Fruit fly (Drosophila melanogaster) whole organism, prepupa: Measurements from ENCODE around the gene Tep1.

ENCODE experiments used
- Blimp-1 ChIP-seq: fragments of 200-800 bp; sonication (Bioruptor generic); optimal IDR thresholded peaks from 3 replicates; lab custom pipeline; 2017; ENCODE audit warnings: missing biosample characterization, missing genetic modification characterization, mild to moderate bottlenecking, moderate library complexity, missing genetic modification reagents
- CG10631 ChIP-seq: fragments of 200-800 bp; sonication (Bioruptor generic); optimal IDR thresholded peaks from 2 replicates; lab custom pipeline; 2016; ENCODE audit warnings: missing biosample characterization, missing genetic modification characterization
- CG10669 ChIP-seq: fragments of 200-800 bp; sonication (Bioruptor generic); optimal IDR thresholded peaks from 3 replicates; lab custom pipeline; 2018; ENCODE audit warnings: missing biosample characterization, mild to moderate bottlenecking, missing genetic modification characterization, moderate library complexity
- CG11762 ChIP-seq: fragments of 200-800 bp; sonication (Bioruptor generic); optimal IDR thresholded peaks from 3 replicates; lab custom pipeline; 2016; ENCODE audit warnings: missing biosample characterization, missing genetic modification characterization; ENCODE audit not compliant: insufficient read depth
- CG15336 ChIP-seq: fragments of 200-800 bp; sonication (Bioruptor generic); IDR thresholded peaks from 2 replicates; pipeline ENCODE4 v1.3.6; 2022; ENCODE audit warnings: missing biosample characterization, missing genetic modification characterization
- CG1621 ChIP-seq: fragments of 200-800 bp; sonication (Bioruptor generic); optimal IDR thresholded peaks from 3 replicates; lab custom pipeline; 2018; ENCODE audit warnings: missing biosample characterization, mild to moderate bottlenecking, missing genetic modification characterization
- CG16779 ChIP-seq: fragments of 200-800 bp; sonication (Bioruptor generic); optimal IDR thresholded peaks from 3 replicates; lab custom pipeline; 2017; ENCODE audit warnings: missing biosample characterization, mild to moderate bottlenecking, missing genetic modification characterization
- CG3032 ChIP-seq: fragments of 200-800 bp; optimal IDR thresholded peaks from 2 replicates; lab custom pipeline; 2019; ENCODE audit warnings: missing biosample characterization, mild to moderate bottlenecking, missing genetic modification characterization, moderate library complexity
- CG31627 ChIP-seq: fragments of 200-800 bp; sonication (Bioruptor generic); optimal IDR thresholded peaks from 3 replicates; lab custom pipeline; 2016; ENCODE audit warnings: missing biosample characterization, missing genetic modification characterization
- CG32006 ChIP-seq: fragments of 200-800 bp; sonication (Bioruptor generic); optimal IDR thresholded peaks from 3 replicates; lab custom pipeline; 2017; ENCODE audit warnings: missing biosample characterization, mild to moderate bottlenecking, missing genetic modification characterization
- CG34406 ChIP-seq: fragments of 200-800 bp; sonication (Bioruptor generic); optimal IDR thresholded peaks from 3 replicates; lab custom pipeline; 2016; ENCODE audit warnings: missing biosample characterization, missing genetic modification characterization
- CG6276 ChIP-seq: fragments of 200-800 bp; sonication (Bioruptor generic); optimal IDR thresholded peaks from 2 replicates; lab custom pipeline; 2017; ENCODE audit warnings: missing biosample characterization, mild to moderate bottlenecking, missing genetic modification characterization
- CG6792 ChIP-seq: fragments of 200-800 bp; sonication (Bioruptor generic); optimal IDR thresholded peaks from 3 replicates; lab custom pipeline; 2016; ENCODE audit warnings: missing biosample characterization, missing genetic modification characterization
- CG7368 ChIP-seq: fragments of 200-800 bp; sonication (Bioruptor generic); optimal IDR thresholded peaks from 3 replicates; lab custom pipeline; 2016; ENCODE audit warnings: missing biosample characterization, missing genetic modification characterization
- CG8119 ChIP-seq: fragments of 200-800 bp; sonication (Bioruptor generic); IDR thresholded peaks from 3 replicates; pipeline ENCODE4 v1.3.6; 2022; ENCODE audit warnings: missing biosample characterization, missing genetic modification characterization
- CG8632 ChIP-seq: fragments of 200-800 bp; sonication (Bioruptor generic); optimal IDR thresholded peaks from 3 replicates; lab custom pipeline; 2016; ENCODE audit warnings: missing biosample characterization, missing genetic modification characterization
- Eip75B ChIP-seq: fragments of 200-800 bp; sonication (Bioruptor generic); optimal IDR thresholded peaks from 3 replicates; lab custom pipeline; 2016; ENCODE audit warnings: missing biosample characterization, missing genetic modification characterization
- Eip78C ChIP-seq: fragments of 200-800 bp; sonication (Bioruptor generic); peaks from one replicate; lab custom pipeline; 2016; ENCODE audit warnings: missing biosample characterization, missing genetic modification characterization
- Eip93F ChIP-seq: fragments of 200-800 bp; sonication (Bioruptor generic); optimal IDR thresholded peaks from 2 replicates; lab custom pipeline; 2016; ENCODE audit warnings: missing biosample characterization, mild to moderate bottlenecking, missing genetic modification characterization
- Ets21C ChIP-seq: fragments of 200-800 bp; sonication (Bioruptor generic); optimal IDR thresholded peaks from 3 replicates; lab custom pipeline; 2016; ENCODE audit warnings: missing biosample characterization, missing genetic modification characterization
- Ets96B ChIP-seq: fragments of 200-800 bp; optimal IDR thresholded peaks from 2 replicates; lab custom pipeline; 2019; ENCODE audit warnings: missing biosample characterization, mild to moderate bottlenecking, missing genetic modification characterization, moderate library complexity
- Gug ChIP-seq: fragments of 200-800 bp; sonication (Bioruptor generic); IDR thresholded peaks from 2 replicates; pipeline ENCODE4 v1.3.6; 2022; ENCODE audit warnings: missing biosample characterization, missing genetic modification characterization
- Hr38 ChIP-seq: sonication (Bioruptor generic); optimal IDR thresholded peaks from 2 replicates; lab custom pipeline; 2016; ENCODE audit warnings: missing biosample characterization, missing genetic modification characterization
- Hr39 ChIP-seq: fragments of 200-800 bp; sonication (Bioruptor generic); optimal IDR thresholded peaks from 2 replicates; lab custom pipeline; 2016; ENCODE audit warnings: missing biosample characterization, missing genetic modification characterization
- Hr4 ChIP-seq: fragments of 200-800 bp; sonication (Bioruptor generic); optimal IDR thresholded peaks from 3 replicates; lab custom pipeline; 2016; ENCODE audit warnings: missing biosample characterization, missing genetic modification characterization
- Lpt ChIP-seq: fragments of 200-800 bp; sonication (Bioruptor generic); optimal IDR thresholded peaks from 3 replicates; lab custom pipeline; 2016; ENCODE audit warnings: missing biosample characterization, missing genetic modification characterization
- Met ChIP-seq: fragments of 200-800 bp; sonication (Bioruptor generic); optimal IDR thresholded peaks from 3 replicates; lab custom pipeline; 2016; ENCODE audit warnings: missing biosample characterization, missing genetic modification characterization
- OdsH ChIP-seq: fragments of 200-800 bp; sonication (Bioruptor generic); optimal IDR thresholded peaks from 3 replicates; lab custom pipeline; 2016; ENCODE audit warnings: missing biosample characterization, missing genetic modification characterization
- Smox ChIP-seq: fragments of 200-800 bp; sonication (Bioruptor generic); optimal IDR thresholded peaks from 3 replicates; lab custom pipeline; 2016; ENCODE audit warnings: missing biosample characterization, missing genetic modification characterization
- Sox14 ChIP-seq: fragments of 200-800 bp; sonication (Bioruptor generic); optimal IDR thresholded peaks from 3 replicates; lab custom pipeline; 2016; ENCODE audit warnings: missing biosample characterization, missing genetic modification characterization
- Sox15 ChIP-seq: fragments of 200-800 bp; sonication (Bioruptor generic); optimal IDR thresholded peaks from 3 replicates; lab custom pipeline; 2016; ENCODE audit warnings: missing biosample characterization, missing genetic modification characterization
- achi ChIP-seq: fragments of 200-800 bp; sonication (Bioruptor generic); optimal IDR thresholded peaks from 3 replicates; lab custom pipeline; 2016; ENCODE audit warnings: missing biosample characterization, missing genetic modification characterization
- acj6 ChIP-seq: fragments of 200-800 bp; sonication (Bioruptor generic); optimal IDR thresholded peaks from 3 replicates; lab custom pipeline; 2016; ENCODE audit warnings: missing biosample characterization, missing genetic modification characterization
- cyc ChIP-seq: fragments of 200-800 bp; sonication (Bioruptor generic); optimal IDR thresholded peaks from 3 replicates; lab custom pipeline; 2016; ENCODE audit warnings: missing biosample characterization, missing genetic modification characterization
- dsx ChIP-seq: fragments of 200-800 bp; optimal IDR thresholded peaks from 3 replicates; lab custom pipeline; 2019; ENCODE audit warnings: missing biosample characterization, mild to moderate bottlenecking, missing genetic modification characterization, moderate library complexity; ENCODE audit not compliant: poor library complexity, severe bottlenecking
- eg ChIP-seq: fragments of 200-800 bp; sonication (Bioruptor generic); IDR thresholded peaks from 3 replicates; pipeline ENCODE4 v1.3.6; 2022; ENCODE audit warnings: missing biosample characterization, missing genetic modification characterization
- esn ChIP-seq: fragments of 200-800 bp; sonication (Bioruptor generic); optimal IDR thresholded peaks from 2 replicates; lab custom pipeline; 2016; ENCODE audit warnings: missing biosample characterization, mild to moderate bottlenecking, missing genetic modification characterization, moderate library complexity
- fd59A ChIP-seq: fragments of 200-800 bp; sonication (Bioruptor generic); optimal IDR thresholded peaks from 2 replicates; lab custom pipeline; 2017; ENCODE audit warnings: missing biosample characterization, mild to moderate bottlenecking, missing genetic modification characterization, missing genetic modification reagents
- fd85E ChIP-seq: fragments of 200-800 bp; sonication (Bioruptor generic); optimal IDR thresholded peaks from 3 replicates; lab custom pipeline; 2016; ENCODE audit warnings: missing biosample characterization, missing genetic modification characterization
- fkh ChIP-seq: fragments of 200-800 bp; sonication (Bioruptor generic); optimal IDR thresholded peaks from 3 replicates; lab custom pipeline; 2017; ENCODE audit warnings: missing biosample characterization, mild to moderate bottlenecking, missing genetic modification characterization, moderate library complexity
- pdm3 ChIP-seq: fragments of 200-800 bp; sonication (Bioruptor generic); optimal IDR thresholded peaks from 3 replicates; lab custom pipeline; 2016; ENCODE audit warnings: missing biosample characterization, missing genetic modification characterization
- ss ChIP-seq, 2 experiments: fragments of 200-800 bp; sonication (Bioruptor generic); optimal IDR thresholded peaks; 2 replicates in 1 of 2; 3 replicates in 1 of 2; lab custom pipeline; 2017 to 2018; ENCODE audit warnings: mild to moderate bottlenecking in 2 of 2, missing biosample characterization in 2 of 2, missing genetic modification characterization in 2 of 2, moderate library complexity in 1 of 2
- svp ChIP-seq: fragments of 200-800 bp; sonication (Bioruptor generic); peaks from one replicate; lab custom pipeline; 2016; ENCODE audit warnings: missing biosample characterization, missing genetic modification characterization
- topi ChIP-seq: fragments of 200-800 bp; sonication (Bioruptor generic); optimal IDR thresholded peaks from 3 replicates; lab custom pipeline; 2016; ENCODE audit warnings: missing biosample characterization, missing genetic modification characterization
- vri ChIP-seq: fragments of 200-800 bp; sonication (Bioruptor generic); optimal IDR thresholded peaks from 3 replicates; lab custom pipeline; 2016; ENCODE audit warnings: missing biosample characterization, mild to moderate bottlenecking, missing genetic modification characterization

The Tep1 gene

dm6 chr2L:15912901-15913673 lies 19.5 kb upstream of the Tep1 start:
- TF ChIP-seq Sox14 (GFP tag; lab: Kevin White, UChicago) (peak; percentile 1), CG1621 (tag; lab: Kevin White, UChicago) (peak; percentile 92), pdm3 (GFP tag; lab: Kevin White, UChicago) (no peak), cyc (GFP tag; lab: Kevin White, UChicago) (peak; percentile 0), CG6276 (GFP tag; lab: Kevin White, UChicago) (no peak), Smox (GFP tag; lab: Kevin White, UChicago) (no peak), Eip78C (GFP tag; lab: Kevin White, UChicago) (peak; percentile 45), CG31627 (GFP tag; lab: Kevin White, UChicago) (peak; percentile 22), fkh (peak; percentile 95), Hr4 (GFP tag; lab: Kevin White, UChicago) (no peak), fd85E (GFP tag; lab: Kevin White, UChicago) (no peak), CG32006 (GFP tag; lab: Kevin White, UChicago) (peak; percentile 36), svp (GFP tag; lab: Kevin White, UChicago) (peak; percentile 90), CG10631 (GFP tag; lab: Kevin White, UChicago) (peak; percentile 30), dsx (GFP tag; lab: Kevin White, UChicago) (no peak), Sox15 (peak; percentile 35), vri (GFP tag; lab: Kevin White, UChicago) (peak; percentile 96), ss (GFP tag; optimal IDR thresholded peaks at IDR 0.05; lab: Kevin White, UChicago) (peak in 1 of 2 experiments; percentile 10), CG6792 (GFP tag; lab: Kevin White, UChicago) (peak; percentile 6), Eip93F (GFP tag; lab: Kevin White, UChicago) (peak; percentile 18), OdsH (GFP tag; lab: Kevin White, UChicago) (peak; percentile 9), eg (GFP tag; lab: Robert Waterston, UW) (peak; percentile 8; the same call in 1 of the 3 replicates), CG34406 (GFP tag; lab: Kevin White, UChicago) (peak; percentile 29), CG15336 (GFP tag; lab: Robert Waterston, UW) (no peak), CG8632 (GFP tag; lab: Kevin White, UChicago) (no peak), Gug (GFP tag; lab: Robert Waterston, UW) (no peak), esn (GFP tag; lab: Kevin White, UChicago) (peak; percentile 37), Ets96B (no peak), acj6 (peak; percentile 19)

- TF ChIP-seq CG16779 (tag; lab: Kevin White, UChicago) = peak; percentile 59
- TF ChIP-seq Gug (GFP tag; lab: Robert Waterston, UW) = peak; percentile 69
- peak; percentile 19 for TF ChIP-seq Met
- peak; percentile 61 for TF ChIP-seq CG7368
- TF ChIP-seq Eip78C (GFP tag; lab: Kevin White, UChicago) = peak; percentile 94
- TF ChIP-seq acj6 = peak; percentile 77
- peak; percentile 54 for TF ChIP-seq Lpt (GFP tag; lab: Kevin White, UChicago)
- TF ChIP-seq topi = peak; percentile 68
- peak; percentile 69 for TF ChIP-seq CG3032 (tag; lab: Kevin White, UChicago)
- TF ChIP-seq achi (GFP tag; lab: Kevin White, UChicago) = peak; percentile 88
- no peak for TF ChIP-seq Eip93F (GFP tag; lab: Kevin White, UChicago)
- peak; percentile 56 for TF ChIP-seq CG10669 (GFP tag; lab: Kevin White, UChicago)
- TF ChIP-seq Blimp-1 (GFP tag; lab: Kevin White, UChicago) = no peak
- peak; percentile 65 for TF ChIP-seq CG31627 (GFP tag; lab: Kevin White, UChicago)
- TF ChIP-seq CG11762 (GFP tag; lab: Kevin White, UChicago) = peak; percentile 67
- TF ChIP-seq Eip75B = no peak
- peak; percentile 10 to 42 for TF ChIP-seq ss (GFP tag; optimal IDR thresholded peaks at IDR 0.05; lab: Kevin White, UChicago)
- TF ChIP-seq CG6792 (GFP tag; lab: Kevin White, UChicago) = peak; percentile 78
- TF ChIP-seq Hr4 (GFP tag; lab: Kevin White, UChicago) = peak; percentile 90
- TF ChIP-seq CG8119 = peak; percentile 91
- peak; percentile 67 for TF ChIP-seq pdm3 (GFP tag; lab: Kevin White, UChicago)
- peak; percentile 77 for TF ChIP-seq Hr39 (GFP tag; lab: Kevin White, UChicago)
- TF ChIP-seq Hr38 (GFP tag; lab: Kevin White, UChicago) = no peak
- TF ChIP-seq esn (GFP tag; lab: Kevin White, UChicago) = peak; percentile 84
- TF ChIP-seq Sox14 (GFP tag; lab: Kevin White, UChicago) = peak; percentile 45
- TF ChIP-seq CG8632 (GFP tag; lab: Kevin White, UChicago) = peak; percentile 77
- TF ChIP-seq Ets21C = peak; percentile 51
- peak; percentile 47 for TF ChIP-seq fd59A (GFP tag; lab: Kevin White, UChicago)
Measured at dm6 chr2L:15912008-15912900, 18.6 kb upstream of the Tep1 start.
